Fruit fly (Drosophila melanogaster): ENCODE data around the gene Sgs3.

dm6 chr3L:11556637-11557036 lies 44.6 kb downstream of the Sgs3 start:
- no peak for TF ChIP-seq CG33017 (tag; optimal IDR thresholded peaks at IDR 0.05)
- TF ChIP-seq Mnt (GFP tag; optimal IDR thresholded peaks at IDR 0.05) = no peak
- no peak for TF ChIP-seq toe (GFP tag; optimal IDR thresholded peaks at IDR 0.05)
- no peak for TF ChIP-seq bab1 (GFP tag; optimal IDR thresholded peaks at IDR 0.05)
- TF ChIP-seq CG1620 (GFP tag; optimal IDR thresholded peaks at IDR 0.05) = no peak
- no peak for TF ChIP-seq Crg-1 (GFP tag; optimal IDR thresholded peaks at IDR 0.05)
- no peak for TF ChIP-seq cic (GFP tag; optimal IDR thresholded peaks at IDR 0.05)
- TF ChIP-seq CG12768 (GFP tag; optimal IDR thresholded peaks at IDR 0.05) = no peak
- TF ChIP-seq kay (GFP tag; ENCODE audit: borderline replicate concordance) = no peak
- TF ChIP-seq Hr96 (GFP tag; optimal IDR thresholded peaks at IDR 0.05) = no peak
- TF ChIP-seq CG7045 (GFP tag; optimal IDR thresholded peaks at IDR 0.05) = no peak

All from whole organism, adult.